Worm (Caenorhabditis elegans): Measurements from ENCODE around the gene rcs-1.

DNA sequence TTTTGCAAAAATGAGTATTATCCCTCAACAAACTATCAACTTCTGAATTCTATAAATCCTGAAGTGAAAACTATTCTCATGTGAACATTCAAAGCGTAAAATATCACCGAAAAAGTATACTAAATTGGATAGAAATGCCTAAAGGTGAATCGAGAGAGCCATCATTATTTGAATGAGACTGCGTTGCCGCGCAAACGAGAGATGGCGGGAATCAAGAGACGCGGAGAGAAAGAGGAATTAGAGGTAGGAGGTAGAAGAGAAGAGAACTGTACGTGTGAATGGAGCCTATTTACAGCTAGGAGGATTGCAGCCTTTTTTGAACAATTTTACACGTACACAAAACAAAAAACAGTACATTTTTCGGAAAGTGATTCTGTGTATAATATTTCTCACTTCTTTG lies 31.2 kb upstream of the rcs-1 start:
- TF ChIP-seq hlh-30 (tag; optimal IDR thresholded peaks at IDR 0.05; ENCODE audit: insufficient read depth), result no peak
- no peak for TF ChIP-seq dmd-6 (GFP tag; IDR thresholded peaks at IDR 0.05)
- TF ChIP-seq hif-1 (tag; optimal IDR thresholded peaks at IDR 0.05), result no peak
- TF ChIP-seq lsy-2 (tag; optimal IDR thresholded peaks at IDR 0.05), result no peak
